Worm (Caenorhabditis elegans): Measurements from ENCODE around the gene pacl-1.

Gene pacl-1

DNA sequence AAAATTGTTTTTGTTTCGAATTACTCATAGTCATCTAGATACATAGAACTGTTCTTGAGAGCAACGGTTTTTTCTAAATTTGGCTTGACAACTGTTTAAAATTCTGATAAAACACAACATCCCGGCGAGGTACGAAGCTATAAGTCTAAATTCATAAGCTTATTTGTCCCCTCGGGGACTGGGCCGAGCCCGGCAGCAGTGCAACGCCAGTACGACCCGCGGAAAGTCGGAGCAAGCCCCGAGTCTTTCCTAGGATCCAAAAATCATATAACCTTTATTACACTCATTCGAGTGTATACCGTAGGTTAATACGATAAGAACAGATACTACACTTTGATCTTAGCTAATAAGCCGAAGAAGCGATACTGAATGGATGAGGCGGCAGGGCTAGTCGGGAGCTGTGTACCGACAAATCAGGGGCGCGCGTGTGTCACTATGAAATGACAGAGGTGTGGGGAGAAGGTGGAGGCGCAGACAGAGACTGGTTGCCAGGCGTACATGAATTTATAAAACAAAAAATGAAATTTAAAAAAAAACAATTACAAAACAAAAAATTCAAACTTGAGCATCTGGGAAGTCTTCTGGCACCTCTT, 49.6 kb downstream of the pacl-1 start:
- TF ChIP-seq elt-4 (tag; optimal IDR thresholded peaks at IDR 0.05) (no peak), pax-1 (tag; optimal IDR thresholded peaks at IDR 0.05) (no peak), mec-3 (tag; optimal IDR thresholded peaks at IDR 0.05; ENCODE audit: borderline replicate concordance) (no peak), syd-9 (tag; optimal IDR thresholded peaks at IDR 0.05) (no peak), ceh-9 (tag; optimal IDR thresholded peaks at IDR 0.05) (no peak), K09A11.1 (tag; optimal IDR thresholded peaks at IDR 0.05; ENCODE audit: insufficient read depth) (no peak), ceh-14 (tag; optimal IDR thresholded peaks at IDR 0.05) (no peak), npax-4 (tag; optimal IDR thresholded peaks at IDR 0.05) (no peak), che-1 (tag; optimal IDR thresholded peaks at IDR 0.05) (no peak), nhr-232 (tag; optimal IDR thresholded peaks at IDR 0.05) (no peak), sox-4 (tag; optimal IDR thresholded peaks at IDR 0.05) (no peak), dmd-4 (tag; optimal IDR thresholded peaks at IDR 0.05; ENCODE audit: borderline replicate concordance) (no peak), ceh-22 (tag; optimal IDR thresholded peaks at IDR 0.05) (no peak), pag-3 (tag; optimal IDR thresholded peaks at IDR 0.05; ENCODE audit: borderline replicate concordance) (no peak), odd-2 (tag; optimal IDR thresholded peaks at IDR 0.05) (no peak), hlh-30 (tag; optimal IDR thresholded peaks at IDR 0.05; ENCODE audit: insufficient read depth) (no peak), ceh-30 (tag; optimal IDR thresholded peaks at IDR 0.05) (no peak)

ce11 chrV:16224027-16224426, 51.2 kb downstream of the pacl-1 start, which contains the start of gene stdh-2:
Gene stdh-2 (plus strand): TSS chrV:16224327.
- no peak for TF ChIP-seq hlh-8 (tag; optimal IDR thresholded peaks at IDR 0.05)
- TF ChIP-seq Y22D7AL.16 (tag; optimal IDR thresholded peaks at IDR 0.05): no peak
- TF ChIP-seq ceh-30 (tag; optimal IDR thresholded peaks at IDR 0.05): no peak
- no peak for TF ChIP-seq ceh-18 (tag; optimal IDR thresholded peaks at IDR 0.05)
- TF ChIP-seq ahr-1 (tag; optimal IDR thresholded peaks at IDR 0.05): no peak
- TF ChIP-seq T23F11.4 (GFP tag; optimal IDR thresholded peaks at IDR 0.05): no peak
- no peak for TF ChIP-seq nhr-11 (tag; optimal IDR thresholded peaks at IDR 0.05)
- TF ChIP-seq ets-4 (tag; optimal IDR thresholded peaks at IDR 0.05): no peak
- no peak for TF ChIP-seq dmd-4 (tag; optimal IDR thresholded peaks at IDR 0.05; ENCODE audit: borderline replicate concordance)

Data from whole organism, late embryonic.